Fruit fly (Drosophila melanogaster) whole organism: ENCODE data around the gene Cyp4ac1.

Experiments used
- CG8478 ChIP-seq: fragments of >200 bp; optimal IDR thresholded peaks from 2 replicates; lab custom pipeline; 2018; ENCODE audit warnings: inconsistent platforms
- Dll ChIP-seq: fragments of >200 bp; optimal IDR thresholded peaks from 2 replicates; lab custom pipeline; 2017
- EcR ChIP-seq, 2 experiments: fragments of >200 bp; optimal IDR thresholded peaks; 2 replicates each; lab custom pipeline; 2017; ENCODE audit warnings: missing biosample characterization in 2 of 2, missing genetic modification characterization in 2 of 2, missing genetic modification reagents in 2 of 2
- pan ChIP-seq: fragments of >200 bp; optimal IDR thresholded peaks from 2 replicates; lab custom pipeline; 2017
- psq ChIP-seq: fragments of >200 bp; optimal IDR thresholded peaks from 2 replicates; lab custom pipeline; 2017
- usp ChIP-seq: fragments of >200 bp; optimal IDR thresholded peaks from 2 replicates; lab custom pipeline; 2017; ENCODE audit warnings: missing biosample characterization, missing genetic modification characterization, mixed read lengths

DNA sequence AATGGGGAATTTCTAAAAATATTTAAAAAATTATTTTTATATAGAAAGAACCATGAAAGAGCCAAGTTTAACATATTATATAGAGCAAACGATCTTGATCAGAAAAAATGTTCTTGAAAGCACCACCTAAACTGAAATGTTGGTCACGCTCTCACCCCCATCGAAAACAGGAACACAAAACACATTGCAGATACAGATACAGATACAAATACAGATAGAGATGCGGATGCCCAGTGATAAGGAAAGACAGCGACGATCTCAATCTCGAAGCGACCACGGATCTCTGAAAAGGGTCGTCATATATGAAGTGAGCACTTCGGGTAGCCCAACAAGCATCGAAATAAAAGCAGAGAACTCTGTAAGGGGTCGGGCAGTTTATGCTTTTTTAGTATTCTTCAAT, 16.4 kb upstream of the Cyp4ac1 start:
- TF ChIP-seq EcR (GFP tag; optimal IDR thresholded peaks at IDR 0.05; lab: Kevin White, UChicago) (no peak), usp (no peak), CG8478 (lab: Kevin White, UChicago) (no peak), Dll (no peak), pan (lab: Kevin White, UChicago) (no peak), psq (no peak)
